Fruit fly (Drosophila melanogaster): ENCODE data around the gene CASK.

The CASK gene

dm6 chr3R:21808622-21809347 is 13.7 kb downstream of the CASK start (continued):
- no peak for TF ChIP-seq ERR (GFP tag; optimal IDR thresholded peaks at IDR 0.05)
- TF ChIP-seq ftz-f1 (GFP tag; optimal IDR thresholded peaks at IDR 0.05) = no peak
- TF ChIP-seq CG10274 (GFP tag; optimal IDR thresholded peaks at IDR 0.05) = no peak
- TF ChIP-seq sd (tag; optimal IDR thresholded peaks at IDR 0.05) = peak; percentile 59
- no peak for TF ChIP-seq Atf-2 (GFP tag; optimal IDR thresholded peaks at IDR 0.05)
- no peak for TF ChIP-seq CG32767 (GFP tag; IDR thresholded peaks at IDR 0.05)
- TF ChIP-seq Ssrp (tag; optimal IDR thresholded peaks at IDR 0.05) = no peak
- TF ChIP-seq CG2116 (GFP tag; optimal IDR thresholded peaks at IDR 0.05) = no peak
- peak; percentile 8 for TF ChIP-seq Sox100B (GFP tag; optimal IDR thresholded peaks at IDR 0.05)
- no peak for TF ChIP-seq NfI (GFP tag; optimal IDR thresholded peaks at IDR 0.05)
- peak; percentile 42 for TF ChIP-seq grau (tag; optimal IDR thresholded peaks at IDR 0.05)
- no peak for TF ChIP-seq CG10267 (tag; optimal IDR thresholded peaks at IDR 0.05)
- no peak for TF ChIP-seq ems (GFP tag; optimal IDR thresholded peaks at IDR 0.05)
- peak; percentile 6 for TF ChIP-seq CG9437 (GFP tag; optimal IDR thresholded peaks at IDR 0.05)
- no peak for TF ChIP-seq sc (optimal IDR thresholded peaks at IDR 0.05)
- no peak for TF ChIP-seq sc (GFP tag; optimal IDR thresholded peaks at IDR 0.05)
- no peak for TF ChIP-seq sens-2 (GFP tag; IDR thresholded peaks at IDR 0.05)
- no peak for TF ChIP-seq Spps (tag; optimal IDR thresholded peaks at IDR 0.05)
- no peak for TF ChIP-seq CG12391 (tag; optimal IDR thresholded peaks at IDR 0.05)
- no peak for TF ChIP-seq dan (GFP tag; IDR thresholded peaks at IDR 0.05)
- TF ChIP-seq CG34422 (GFP tag; IDR thresholded peaks at IDR 0.05) = no peak
- TF ChIP-seq Bgb (GFP tag; IDR thresholded peaks at IDR 0.05; ENCODE audit: partially characterized antibody) = peak; percentile 36; the same call in 1 of the 2 replicates
- no peak for TF ChIP-seq CG15011 (GFP tag; optimal IDR thresholded peaks at IDR 0.05)
- no peak for TF ChIP-seq CG33557 (GFP tag; optimal IDR thresholded peaks at IDR 0.05)
- no peak for TF ChIP-seq repo (GFP tag; optimal IDR thresholded peaks at IDR 0.05)
- no peak for TF ChIP-seq Deaf1 (tag; optimal IDR thresholded peaks at IDR 0.05)
- TF ChIP-seq MBD-R2 (GFP tag; IDR thresholded peaks at IDR 0.05) = no peak
- peak; percentile 50 for TF ChIP-seq CG2120 (GFP tag; optimal IDR thresholded peaks at IDR 0.05)
- TF ChIP-seq CG9727 (GFP tag; optimal IDR thresholded peaks at IDR 0.05) = peak; percentile 25
- peak in 1 of 2 experiments; percentile 47 for TF ChIP-seq tll (GFP tag; optimal IDR thresholded peaks at IDR 0.05)
- TF ChIP-seq Myb (GFP tag; optimal IDR thresholded peaks at IDR 0.05) = no peak

- TF ChIP-seq sd (tag; optimal IDR thresholded peaks at IDR 0.05) (peak; percentile 13), CG9797 (GFP tag; optimal IDR thresholded peaks at IDR 0.05) (no peak), nerfin-1 (tag; optimal IDR thresholded peaks at IDR 0.05) (peak; percentile 68), dan (GFP tag; IDR thresholded peaks at IDR 0.05) (no peak), crol (GFP tag; IDR thresholded peaks at IDR 0.05) (peak; percentile 59), Dad (GFP tag; optimal IDR thresholded peaks at IDR 0.05) (no peak)
These were observed 15.2 kb downstream of the CASK start for dm6 chr3R:21807264-21807663.

dm6 chr3R:21793760-21794159 is 28.7 kb downstream of the CASK start:
- TF ChIP-seq Adf1 (GFP tag; IDR thresholded peaks at IDR 0.05) = peak; percentile 22; the same call in 1 of the 2 replicates
- peak; percentile 60 for TF ChIP-seq Ets65A (GFP tag)
- TF ChIP-seq CG8478 (optimal IDR thresholded peaks at IDR 0.05) = peak; percentile 55
- TF ChIP-seq crol (GFP tag; IDR thresholded peaks at IDR 0.05) = 0 out of 2 replicates have a peak, but pooled peaks have one; percentile 43
- TF ChIP-seq cg (GFP tag; optimal IDR thresholded peaks at IDR 0.05) = peak; percentile 62
- TF ChIP-seq kni (GFP tag; optimal IDR thresholded peaks at IDR 0.05) = no peak
- no peak for TF ChIP-seq CG16779 (GFP tag; IDR thresholded peaks at IDR 0.05)
- peak; percentile 96 for TF ChIP-seq abd-A (tag; optimal IDR thresholded peaks at IDR 0.05)
- no peak for TF ChIP-seq Awh (GFP tag; IDR thresholded peaks at IDR 0.05)
- no peak for TF ChIP-seq CG10565 (GFP tag; optimal IDR thresholded peaks at IDR 0.05)
- no peak for TF ChIP-seq CG3838 (GFP tag; optimal IDR thresholded peaks at IDR 0.05)
